Worm (Caenorhabditis elegans) whole organism, L4 larva: Measurements from ENCODE around the gene best-19.

ENCODE experiments used
- F49E8.2 ChIP-seq: sonication (generic microtip); optimal IDR thresholded peaks from 2 replicates; lab custom pipeline; 2016; ENCODE audit warnings: missing compliant biosample characterization, mild to moderate bottlenecking, missing genetic modification characterization, borderline replicate concordance
- ZK546.5 ChIP-seq, 2 experiments: sonication (generic microtip); optimal IDR thresholded peaks; 2 replicates each; lab custom pipeline; 2017; ENCODE audit warnings: missing biosample characterization in 2 of 2, missing genetic modification characterization in 2 of 2
- ama-1 ChIP-seq: fragments of 150-350 bp; optimal IDR thresholded peaks from 2 replicates; lab custom pipeline; 2014; ENCODE audit warnings: inconsistent platforms, mixed read lengths
- egl-27 ChIP-seq: sonication (generic microtip); optimal IDR thresholded peaks from 3 replicates; lab custom pipeline; 2017; ENCODE audit warnings: missing biosample characterization, missing genetic modification reagents, missing genetic modification characterization
- fos-1 ChIP-seq: fragments of 150-350 bp; optimal IDR thresholded peaks from 2 replicates; lab custom pipeline; 2014; ENCODE audit warnings: missing biosample characterization, missing genetic modification characterization
- jun-1 ChIP-seq: fragments of 150-350 bp; optimal IDR thresholded peaks from 2 replicates; lab custom pipeline; 2014; ENCODE audit warnings: missing biosample characterization, missing genetic modification reagents, missing genetic modification characterization
- lir-3 ChIP-seq: sonication (generic microtip); optimal IDR thresholded peaks from 2 replicates; lab custom pipeline; 2016; ENCODE audit warnings: mild to moderate bottlenecking, missing genetic modification characterization, missing compliant biosample characterization
- mdl-1 ChIP-seq, 2 experiments: fragments of 150-350 bp in 1 of 2; sonication (generic microtip) in 1 of 2; optimal IDR thresholded peaks; 2 replicates each; lab custom pipeline; 2014 to 2017; ENCODE audit warnings: missing biosample characterization in 2 of 2, missing genetic modification characterization in 2 of 2
- mes-2 ChIP-seq: sonication (generic microtip); optimal IDR thresholded peaks from 2 replicates; lab custom pipeline; 2016; ENCODE audit warnings: missing genotype, mild to moderate bottlenecking, missing genetic modification characterization, missing compliant biosample characterization; ENCODE audit not compliant: poor library complexity, severe bottlenecking
- nhr-237 ChIP-seq: sonication (generic microtip); optimal IDR thresholded peaks from 2 replicates; lab custom pipeline; 2017; ENCODE audit warnings: missing biosample characterization, missing genetic modification characterization
- nhr-77 ChIP-seq: fragments of 150-350 bp; optimal IDR thresholded peaks from 2 replicates; lab custom pipeline; 2014; ENCODE audit warnings: missing biosample characterization, missing genetic modification characterization
- rbr-2 ChIP-seq: sonication (generic microtip); optimal IDR thresholded peaks from 2 replicates; lab custom pipeline; 2016; ENCODE audit warnings: missing genotype, missing genetic modification characterization, missing compliant biosample characterization

ce11 chrIV:300307-300706, 16.9 kb downstream of the best-19 start:
- TF ChIP-seq ama-1 (lab: Kevin White, UChicago) (no peak), rbr-2 (tag; lab: Kevin White, UChicago) (no peak), mdl-1 (tag; optimal IDR thresholded peaks at IDR 0.05; lab: Kevin White, UChicago) (no peak), lir-3 (tag; lab: Kevin White, UChicago) (no peak), jun-1 (tag; lab: Kevin White, UChicago) (no peak), mes-2 (no peak), nhr-237 (tag; lab: Kevin White, UChicago) (no peak), nhr-77 (tag; lab: Kevin White, UChicago) (no peak), F49E8.2 (tag; lab: Kevin White, UChicago) (no peak), egl-27 (no peak), ZK546.5 (tag; optimal IDR thresholded peaks at IDR 0.05; lab: Kevin White, UChicago) (no peak), fos-1 (no peak)
